Fruit fly (Drosophila melanogaster): Measurements from ENCODE around the gene sloth1.

- peak; percentile 93 for TF ChIP-seq CG1620 (GFP tag; optimal IDR thresholded peaks at IDR 0.05)
- TF ChIP-seq tj (GFP tag; optimal IDR thresholded peaks at IDR 0.05) = peak; percentile 76
- TF ChIP-seq bab1 (GFP tag; optimal IDR thresholded peaks at IDR 0.05) = peak; percentile 96
- TF ChIP-seq cic (GFP tag; optimal IDR thresholded peaks at IDR 0.05) = peak; percentile 11
- TF ChIP-seq pad (GFP tag; optimal IDR thresholded peaks at IDR 0.05) = peak; percentile 77
- TF ChIP-seq Clk (GFP tag; optimal IDR thresholded peaks at IDR 0.05) = no peak
- peak; percentile 77 for TF ChIP-seq CG33017 (tag; optimal IDR thresholded peaks at IDR 0.05)
Observed at dm6 chrX:7011063-7011743, at the start of gene sloth1, which contains the start of the genes cm and sloth2.

All from whole organism, adult.